Fruit fly (Drosophila melanogaster) whole organism, embryonic: Measurements from ENCODE around the gene CG11920.

ENCODE experiments used
- CG1024 ChIP-seq: fragments of 200-800 bp; sonication (Bioruptor generic); IDR thresholded peaks from 2 replicates; pipeline ENCODE4 v1.3.6; 2022; ENCODE audit warnings: missing biosample characterization, missing genetic modification characterization
- CG10321 ChIP-seq: fragments of 200-800 bp; sonication (Bioruptor generic); IDR thresholded peaks from 2 replicates; pipeline ENCODE4 v1.3.6; 2022; ENCODE audit warnings: missing biosample characterization, missing genetic modification characterization
- CG11695 ChIP-seq: fragments of 200-800 bp; sonication (Bioruptor generic); IDR thresholded peaks from 3 replicates; pipeline ENCODE4 v1.3.6; 2022; ENCODE audit warnings: missing biosample characterization, missing genetic modification characterization
- CG1233 ChIP-seq: fragments of 200-800 bp; sonication (Bioruptor generic); optimal IDR thresholded peaks from 4 replicates; lab custom pipeline; 2018; ENCODE audit warnings: missing biosample characterization, mild to moderate bottlenecking, missing genetic modification characterization
- CG12769 ChIP-seq: fragments of 200-800 bp; sonication (Bioruptor generic); optimal IDR thresholded peaks from 2 replicates; lab custom pipeline; 2019; ENCODE audit warnings: missing biosample characterization, mild to moderate bottlenecking, missing genetic modification characterization, moderate library complexity
- CG13624 ChIP-seq: fragments of 200-800 bp; sonication (Bioruptor generic); optimal IDR thresholded peaks from 2 replicates; lab custom pipeline; 2016; ENCODE audit warnings: missing biosample characterization, missing genetic modification characterization
- CG17802 ChIP-seq: fragments of 200-800 bp; sonication (Bioruptor generic); optimal IDR thresholded peaks from 2 replicates; lab custom pipeline; 2018; ENCODE audit warnings: missing biosample characterization, mild to moderate bottlenecking, missing genetic modification characterization, moderate library complexity
- CG17829 ChIP-seq: fragments of 200-800 bp; optimal IDR thresholded peaks from 2 replicates; lab custom pipeline; 2019; ENCODE audit warnings: missing biosample characterization, mild to moderate bottlenecking, missing genetic modification characterization, moderate library complexity
- CG1832 ChIP-seq: fragments of 200-800 bp; sonication (Bioruptor generic); optimal IDR thresholded peaks from 2 replicates; lab custom pipeline; 2017; ENCODE audit warnings: missing biosample characterization, mild to moderate bottlenecking, missing genetic modification characterization, inconsistent platforms
- CG2116 ChIP-seq: fragments of 200-800 bp; sonication (Bioruptor generic); optimal IDR thresholded peaks from 3 replicates; lab custom pipeline; 2018; ENCODE audit warnings: missing biosample characterization, mild to moderate bottlenecking, missing genetic modification characterization
- CG2199 ChIP-seq: fragments of 200-800 bp; sonication (Bioruptor generic); IDR thresholded peaks from 3 replicates; pipeline ENCODE4 v1.3.6; 2022; ENCODE audit warnings: missing biosample characterization, missing genetic modification characterization
- CG3407 ChIP-seq: fragments of 200-800 bp; sonication (Bioruptor generic); optimal IDR thresholded peaks from 2 replicates; lab custom pipeline; 2018; ENCODE audit warnings: missing biosample characterization, mild to moderate bottlenecking, missing genetic modification characterization
- CG34224 ChIP-seq: fragments of 200-800 bp; sonication (Bioruptor generic); IDR thresholded peaks from 3 replicates; pipeline ENCODE4 v1.3.6; 2022; ENCODE audit warnings: missing biosample characterization, missing genetic modification characterization; ENCODE audit not compliant: partially characterized antibody
- CG34376 ChIP-seq: fragments of 200-800 bp; sonication (Bioruptor generic); optimal IDR thresholded peaks from 2 replicates; lab custom pipeline; 2018; ENCODE audit warnings: missing biosample characterization, mild to moderate bottlenecking, missing genetic modification characterization
- CG3847 ChIP-seq: fragments of 200-800 bp; sonication (Bioruptor generic); IDR thresholded peaks from 2 replicates; pipeline ENCODE4 v1.3.6; 2022; ENCODE audit warnings: missing biosample characterization, missing genetic modification characterization
- CG43689 ChIP-seq: fragments of 200-800 bp; sonication (Bioruptor generic); IDR thresholded peaks from 2 replicates; pipeline ENCODE4 v1.3.6; 2022; ENCODE audit warnings: missing biosample characterization, missing genetic modification characterization
- CG4404 ChIP-seq: fragments of 200-800 bp; sonication (Bioruptor generic); IDR thresholded peaks from 2 replicates; pipeline ENCODE4 v1.3.6; 2022; ENCODE audit warnings: missing biosample characterization, missing genetic modification characterization
- CG4730 ChIP-seq: fragments of 200-800 bp; sonication (Bioruptor generic); IDR thresholded peaks from 2 replicates; pipeline ENCODE4 v1.3.6; 2022; ENCODE audit warnings: missing biosample characterization, missing genetic modification characterization
- CG6254 ChIP-seq: fragments of 200-800 bp; sonication (Bioruptor generic); optimal IDR thresholded peaks from 3 replicates; lab custom pipeline; 2017; ENCODE audit warnings: mild to moderate bottlenecking, missing biosample characterization, missing genetic modification reagents, missing genetic modification characterization
- CG7963 ChIP-seq: fragments of 200-800 bp; sonication (Bioruptor generic); IDR thresholded peaks from 3 replicates; pipeline ENCODE4 v1.3.6; 2022; ENCODE audit warnings: missing biosample characterization, missing genetic modification characterization; ENCODE audit not compliant: partially characterized antibody
- CG8290 ChIP-seq, 3 experiments: fragments of 200-800 bp; sonication (Bioruptor generic); optimal IDR thresholded peaks; 2 replicates each; lab custom pipeline; 2016 to 2019; ENCODE audit warnings: missing biosample characterization in 3 of 3, missing genetic modification characterization in 3 of 3, mild to moderate bottlenecking in 2 of 3, moderate library complexity in 1 of 3
- Dbx ChIP-seq: fragments of 200-800 bp; sonication (Bioruptor generic); IDR thresholded peaks from 3 replicates; pipeline ENCODE4 v1.3.6; 2022; ENCODE audit warnings: missing biosample characterization, missing genetic modification characterization
- Dip3 ChIP-seq: fragments of 200-800 bp; sonication (Bioruptor generic); optimal IDR thresholded peaks from 3 replicates; lab custom pipeline; 2016; ENCODE audit warnings: missing biosample characterization, missing genetic modification characterization
- HmgD ChIP-seq: fragments of 200-800 bp; sonication (Bioruptor generic); optimal IDR thresholded peaks from 3 replicates; lab custom pipeline; 2016; ENCODE audit warnings: missing biosample characterization, missing genetic modification characterization
- MESR4 ChIP-seq: fragments of 200-800 bp; sonication (Bioruptor generic); optimal IDR thresholded peaks from 2 replicates; lab custom pipeline; 2018; ENCODE audit warnings: missing biosample characterization, mild to moderate bottlenecking, missing genetic modification characterization, moderate library complexity
- Meics ChIP-seq: fragments of 200-800 bp; sonication (Bioruptor generic); optimal IDR thresholded peaks from 2 replicates; lab custom pipeline; 2017; ENCODE audit warnings: missing biosample characterization, mild to moderate bottlenecking, missing genetic modification characterization
- Mes4 ChIP-seq: fragments of 200-800 bp; sonication (Bioruptor generic); optimal IDR thresholded peaks from 2 replicates; lab custom pipeline; 2016; ENCODE audit warnings: missing biosample characterization, missing genetic modification characterization
- NK7.1 ChIP-seq: fragments of 200-800 bp; sonication (Bioruptor generic); optimal IDR thresholded peaks from 3 replicates; lab custom pipeline; 2016; ENCODE audit warnings: missing biosample characterization, missing genetic modification characterization
- Oli ChIP-seq: fragments of 200-800 bp; sonication (Bioruptor generic); optimal IDR thresholded peaks from 2 replicates; lab custom pipeline; 2018; ENCODE audit warnings: missing biosample characterization, mild to moderate bottlenecking, missing genetic modification characterization, moderate library complexity
- Ptx1 ChIP-seq: fragments of 200-800 bp; sonication (Bioruptor generic); IDR thresholded peaks from 2 replicates; pipeline ENCODE4 v1.3.6; 2022; ENCODE audit warnings: missing biosample characterization, missing genetic modification characterization
- Rx ChIP-seq: fragments of 200-800 bp; sonication (Bioruptor generic); IDR thresholded peaks from 2 replicates; pipeline ENCODE4 v1.3.6; 2022; ENCODE audit warnings: missing biosample characterization, missing genetic modification characterization
- Side ChIP-seq: fragments of 200-800 bp; sonication (Bioruptor generic); optimal IDR thresholded peaks from 2 replicates; lab custom pipeline; 2016; ENCODE audit warnings: missing biosample characterization, missing genetic modification characterization
- Sin3A ChIP-seq: fragments of >200 bp; optimal IDR thresholded peaks from 2 replicates; lab custom pipeline; 2018
- Sox100B ChIP-seq: fragments of 200-800 bp; sonication (Bioruptor generic); optimal IDR thresholded peaks from 3 replicates; lab custom pipeline; 2018; ENCODE audit warnings: missing biosample characterization, mild to moderate bottlenecking, missing genetic modification characterization
- al ChIP-seq: fragments of 200-800 bp; sonication (Bioruptor generic); IDR thresholded peaks from 2 replicates; pipeline ENCODE4 v1.3.6; 2022; ENCODE audit warnings: missing biosample characterization, missing genetic modification characterization
- amos ChIP-seq: fragments of 200-800 bp; sonication (Bioruptor generic); IDR thresholded peaks from 2 replicates; pipeline ENCODE4 v1.3.6; 2022; ENCODE audit warnings: missing biosample characterization, missing genetic modification characterization; ENCODE audit not compliant: partially characterized antibody
- ash1 ChIP-seq: fragments of 200-800 bp; sonication (Bioruptor generic); optimal IDR thresholded peaks from 2 replicates; lab custom pipeline; 2018; ENCODE audit warnings: missing biosample characterization, mild to moderate bottlenecking, missing genetic modification characterization
- btn ChIP-seq: fragments of 200-800 bp; sonication (Bioruptor generic); optimal IDR thresholded peaks from 2 replicates; lab custom pipeline; 2016; ENCODE audit warnings: missing biosample characterization, missing genetic modification characterization
- da ChIP-seq: fragments of 200-800 bp; sonication (Bioruptor generic); optimal IDR thresholded peaks from 2 replicates; lab custom pipeline; 2016; ENCODE audit warnings: missing biosample characterization, missing genetic modification characterization
- gce ChIP-seq: fragments of 200-800 bp; sonication (Bioruptor generic); IDR thresholded peaks from 3 replicates; pipeline ENCODE4 v1.3.6; 2022; ENCODE audit warnings: missing biosample characterization, missing genetic modification characterization
- gcm ChIP-seq: fragments of 200-800 bp; sonication (Bioruptor generic); optimal IDR thresholded peaks from 2 replicates; lab custom pipeline; 2019; ENCODE audit warnings: missing biosample characterization, mild to moderate bottlenecking, missing genetic modification characterization, moderate library complexity
- hbn ChIP-seq: fragments of 200-800 bp; sonication (Bioruptor generic); IDR thresholded peaks from 2 replicates; pipeline ENCODE4 v1.3.6; 2022; ENCODE audit warnings: missing biosample characterization, missing genetic modification characterization; ENCODE audit not compliant: partially characterized antibody
- her ChIP-seq: fragments of 200-800 bp; sonication (Bioruptor generic); optimal IDR thresholded peaks from 2 replicates; lab custom pipeline; 2016; ENCODE audit warnings: missing biosample characterization, missing genetic modification characterization
- jigr1 ChIP-seq: fragments of 200-800 bp; sonication (Bioruptor generic); IDR thresholded peaks from 3 replicates; pipeline ENCODE4 v1.3.6; 2022; ENCODE audit warnings: missing biosample characterization, missing genetic modification characterization
- mirr ChIP-seq: fragments of 200-800 bp; sonication (Bioruptor generic); optimal IDR thresholded peaks from 3 replicates; lab custom pipeline; 2018; ENCODE audit warnings: missing biosample characterization, mild to moderate bottlenecking, missing genetic modification characterization
- nerfin-1 ChIP-seq: fragments of 200-800 bp; sonication (Bioruptor generic); optimal IDR thresholded peaks from 3 replicates; lab custom pipeline; 2019; ENCODE audit warnings: missing biosample characterization, mild to moderate bottlenecking, missing genetic modification characterization, moderate library complexity
- nmo ChIP-seq: fragments of 200-800 bp; sonication (Bioruptor generic); optimal IDR thresholded peaks from 2 replicates; lab custom pipeline; 2018; ENCODE audit warnings: missing biosample characterization, mild to moderate bottlenecking, missing genetic modification characterization, moderate library complexity
- seq ChIP-seq: fragments of 200-800 bp; sonication (Bioruptor generic); IDR thresholded peaks from 2 replicates; pipeline ENCODE4 v1.3.6; 2022; ENCODE audit warnings: missing biosample characterization, missing genetic modification characterization
- sna ChIP-seq: fragments of 200-800 bp; sonication (Bioruptor generic); IDR thresholded peaks from 2 replicates; pipeline ENCODE4 v1.3.6; 2022; ENCODE audit warnings: missing biosample characterization, missing genetic modification characterization; ENCODE audit not compliant: partially characterized antibody
- sob ChIP-seq: fragments of 200-800 bp; sonication (Bioruptor generic); IDR thresholded peaks from 2 replicates; pipeline ENCODE4 v1.3.6; 2022; ENCODE audit warnings: missing biosample characterization, missing genetic modification characterization
- yki ChIP-seq: fragments of >200 bp; optimal IDR thresholded peaks from 3 replicates; lab custom pipeline; 2018
- zfh2 ChIP-seq: fragments of 200-800 bp; sonication (Bioruptor generic); optimal IDR thresholded peaks from 2 replicates; lab custom pipeline; 2016; ENCODE audit warnings: missing biosample characterization, missing genetic modification characterization

The CG11920 gene

dm6 chr3R:25122736-25123211 lies 48.1 kb downstream of the CG11920 start, which contains the start of the genes CG31510 and TTLL5 (continued):
- peak; percentile 17; the same call in 1 of the 2 replicates for TF ChIP-seq CG3847
- no peak for TF ChIP-seq sob
- TF ChIP-seq Rx: no peak
- no peak for TF ChIP-seq Mes4
- peak; percentile 71 for TF ChIP-seq amos (GFP tag; lab: Robert Waterston, UW)
- TF ChIP-seq Sin3A: no peak
- TF ChIP-seq hbn: peak; percentile 17
- TF ChIP-seq CG2116 (GFP tag; lab: Kevin White, UChicago): no peak
- TF ChIP-seq CG17802 (tag; lab: Kevin White, UChicago): peak; percentile 96
- no peak for TF ChIP-seq CG12769 (tag; lab: Kevin White, UChicago)
- no peak for TF ChIP-seq CG2199 (GFP tag; lab: Robert Waterston, UW)
- TF ChIP-seq Meics (GFP tag; lab: Kevin White, UChicago): no peak
- TF ChIP-seq CG6254 (GFP tag; lab: Kevin White, UChicago): no peak
- TF ChIP-seq CG34376 (GFP tag; lab: Kevin White, UChicago): no peak
- no peak for TF ChIP-seq CG1832
- TF ChIP-seq Dip3: peak; percentile 12
- TF ChIP-seq MESR4 (GFP tag; lab: Kevin White, UChicago): peak; percentile 99
- no peak for TF ChIP-seq CG10321 (GFP tag; lab: Robert Waterston, UW)
- peak; percentile 13 for TF ChIP-seq gcm (GFP tag; lab: Kevin White, UChicago)
- TF ChIP-seq CG1233: no peak
- peak; percentile 8 for TF ChIP-seq Side (GFP tag; lab: Kevin White, UChicago)
- TF ChIP-seq jigr1: no peak
- TF ChIP-seq mirr (GFP tag; lab: Kevin White, UChicago): no peak
- no peak; the same call in 1 of the 2 replicates for TF ChIP-seq CG1024 (GFP tag; lab: Robert Waterston, UW)
- TF ChIP-seq CG11695 (GFP tag; lab: Robert Waterston, UW): peak; percentile 26; the same call in 1 of the 3 replicates
- TF ChIP-seq her (GFP tag; lab: Kevin White, UChicago): peak; percentile 11
- TF ChIP-seq ash1 (GFP tag; lab: Kevin White, UChicago): no peak
- TF ChIP-seq Ptx1 (GFP tag; lab: Robert Waterston, UW): no peak
- no peak for TF ChIP-seq Oli (tag; lab: Kevin White, UChicago)
- TF ChIP-seq gce (GFP tag; lab: Robert Waterston, UW): no peak
- TF ChIP-seq zfh2: peak; percentile 17
- TF ChIP-seq Sox100B (GFP tag; lab: Kevin White, UChicago): peak; percentile 42
- TF ChIP-seq seq (GFP tag; lab: Robert Waterston, UW): no peak
- TF ChIP-seq nerfin-1 (tag; lab: Kevin White, UChicago): no peak
- no peak for TF ChIP-seq yki (lab: Kevin White, UChicago)
- TF ChIP-seq CG7963: peak; percentile 70
- TF ChIP-seq CG13624 (GFP tag; lab: Kevin White, UChicago): no peak
- peak; percentile 61 for TF ChIP-seq sna (GFP tag; lab: Robert Waterston, UW)
- peak; percentile 28; the same call in 1 of the 2 replicates for TF ChIP-seq al (GFP tag; lab: Robert Waterston, UW)
- TF ChIP-seq CG4404 (GFP tag; lab: Robert Waterston, UW): no peak
- no peak for TF ChIP-seq CG3407
- no peak for TF ChIP-seq da (GFP tag; lab: Kevin White, UChicago)
- no peak for TF ChIP-seq nmo (GFP tag; lab: Kevin White, UChicago)
- no peak for TF ChIP-seq HmgD (GFP tag; lab: Kevin White, UChicago)
- TF ChIP-seq btn (GFP tag; lab: Kevin White, UChicago): no peak
- TF ChIP-seq CG34224 (GFP tag; lab: Robert Waterston, UW): peak; percentile 15; the same call in 2 of the 3 replicates
- no peak for TF ChIP-seq NK7.1 (GFP tag; lab: Kevin White, UChicago)
- no peak for TF ChIP-seq CG4730 (GFP tag; lab: Robert Waterston, UW)
- no peak for TF ChIP-seq Dbx (GFP tag; lab: Robert Waterston, UW)
- TF ChIP-seq CG17829 (tag; lab: Kevin White, UChicago): no peak
- TF ChIP-seq CG8290 (GFP tag; optimal IDR thresholded peaks at IDR 0.05; lab: Kevin White, UChicago): no peak
- TF ChIP-seq CG8290 (tag; optimal IDR thresholded peaks at IDR 0.05; lab: Kevin White, UChicago): no peak
- no peak for TF ChIP-seq CG43689
